In genomic region chr2L:20326317-20326716, dm6 we compare ENCODE assay signal across 1 fruit fly cellular context.
A peak's percentile ranks its signal among the peaks of the same experiment; 100 is the strongest.
TF ChIP-seq lines count a peak whose summit lies in the region.

No protein-coding gene starts in this region.

TF ChIP-seq in whole organism, embryonic, 481 proteins besides CTCF, POLR2A, EP300 and RAD21 (continued from another document and continues in another):
- TF ChIP-seq unpg (GFP tag; optimal IDR thresholded peaks at IDR 0.05; lab: Kevin White, UChicago) (peak; percentile 69), Neu2 (GFP tag; optimal IDR thresholded peaks at IDR 0.05; lab: Kevin White, UChicago; ENCODE audit: borderline replicate concordance) (no peak), croc (GFP tag; conservative IDR thresholded peaks at IDR 0.05; lab: Robert Waterston, UW) (peak; percentile 75), CG1233 (GFP tag; optimal IDR thresholded peaks at IDR 0.05; lab: Kevin White, UChicago) (peak; percentile 70), Hmx (GFP tag; optimal IDR thresholded peaks at IDR 0.05; lab: Kevin White, UChicago) (no peak), CG2116 (GFP tag; optimal IDR thresholded peaks at IDR 0.05; lab: Kevin White, UChicago) (peak; percentile 2), zfh1 (GFP tag; IDR thresholded peaks at IDR 0.05; lab: Robert Waterston, UW) (0 out of 3 replicates have a peak, but pooled peaks have one; percentile 22), wor (GFP tag; IDR thresholded peaks at IDR 0.05; lab: Robert Waterston, UW) (no peak), CG2129 (GFP tag; IDR thresholded peaks at IDR 0.05; lab: Robert Waterston, UW; ENCODE audit: partially characterized antibody) (no peak), unc-4 (GFP tag; IDR thresholded peaks at IDR 0.05; lab: Robert Waterston, UW; ENCODE audit: partially characterized antibody) (no peak), CG11093 (GFP tag; IDR thresholded peaks at IDR 0.05; lab: Robert Waterston, UW) (peak; percentile 85), CG5245 (GFP tag; optimal IDR thresholded peaks at IDR 0.05; lab: Kevin White, UChicago) (peak; percentile 80), ap (GFP tag; IDR thresholded peaks at IDR 0.05; lab: Robert Waterston, UW) (no peak), kay (GFP tag; optimal IDR thresholded peaks at IDR 0.05; lab: Kevin White, UChicago) (peak; percentile 74), pho (GFP tag; optimal IDR thresholded peaks at IDR 0.05; lab: Kevin White, UChicago) (no peak), CG1647 (GFP tag; optimal IDR thresholded peaks at IDR 0.05; lab: Kevin White, UChicago) (peak; percentile 75), CG14014 (GFP tag; IDR thresholded peaks at IDR 0.05; lab: Robert Waterston, UW) (peak; percentile 73), corto (GFP tag; optimal IDR thresholded peaks at IDR 0.05; lab: Kevin White, UChicago) (no peak), Lpt (GFP tag; optimal IDR thresholded peaks at IDR 0.05; lab: Kevin White, UChicago) (no peak), Opbp (GFP tag; IDR thresholded peaks at IDR 0.05; lab: Robert Waterston, UW; ENCODE audit: partially characterized antibody) (no peak), CG14710 (tag; optimal IDR thresholded peaks at IDR 0.05; lab: Kevin White, UChicago) (peak; percentile 77), lov (optimal IDR thresholded peaks at IDR 0.05; lab: Kevin White, UChicago) (no peak), lov (GFP tag; IDR thresholded peaks at IDR 0.05; lab: Robert Waterston, UW) (peak; percentile 88), CG16779 (GFP tag; IDR thresholded peaks at IDR 0.05; lab: Robert Waterston, UW) (peak; percentile 57; the same call in 1 of the 2 replicates), CG12071 (GFP tag; optimal IDR thresholded peaks at IDR 0.05; lab: Kevin White, UChicago) (peak; percentile 79), CG31441 (GFP tag; IDR thresholded peaks at IDR 0.05; lab: Robert Waterston, UW) (peak; percentile 81), CG43689 (GFP tag; IDR thresholded peaks at IDR 0.05; lab: Robert Waterston, UW) (0 out of 2 replicates have a peak, but pooled peaks have one; percentile 19), grau (tag; optimal IDR thresholded peaks at IDR 0.05; lab: Kevin White, UChicago) (peak; percentile 55), ssp (GFP tag; IDR thresholded peaks at IDR 0.05; lab: Robert Waterston, UW) (peak; percentile 41), CG9727 (GFP tag; optimal IDR thresholded peaks at IDR 0.05; lab: Kevin White, UChicago) (peak; percentile 82), ewg (GFP tag; optimal IDR thresholded peaks at IDR 0.05; lab: Kevin White, UChicago) (peak; percentile 45), GATAe (GFP tag; conservative IDR thresholded peaks at IDR 0.05; lab: Robert Waterston, UW) (peak; percentile 43; the same call in 1 of the 2 replicates), tll (GFP tag; optimal IDR thresholded peaks at IDR 0.05; lab: Kevin White, UChicago) (no peak), CG15269 (tag; optimal IDR thresholded peaks at IDR 0.05; lab: Kevin White, UChicago) (peak; percentile 46), HmgD (GFP tag; optimal IDR thresholded peaks at IDR 0.05; lab: Kevin White, UChicago) (no peak), az2 (GFP tag; optimal IDR thresholded peaks at IDR 0.05; lab: Kevin White, UChicago) (peak; percentile 67), run (tag; optimal IDR thresholded peaks at IDR 0.05; lab: Kevin White, UChicago) (no peak), CG2678 (tag; optimal IDR thresholded peaks at IDR 0.05; lab: Kevin White, UChicago) (peak; percentile 83), Dip3 (GFP tag; optimal IDR thresholded peaks at IDR 0.05; lab: Kevin White, UChicago) (no peak), Oaz (GFP tag; IDR thresholded peaks at IDR 0.05; lab: Robert Waterston, UW) (no peak), tx (GFP tag; optimal IDR thresholded peaks at IDR 0.05; lab: Kevin White, UChicago) (peak; percentile 9), Hsf (GFP tag; optimal IDR thresholded peaks at IDR 0.05; lab: Kevin White, UChicago) (peak; percentile 66), CG7357 (GFP tag; IDR thresholded peaks at IDR 0.05; lab: Robert Waterston, UW) (peak; percentile 77), Six4 (GFP tag; optimal IDR thresholded peaks at IDR 0.05; lab: Kevin White, UChicago) (peak; percentile 73), lab (GFP tag; optimal IDR thresholded peaks at IDR 0.05; lab: Kevin White, UChicago) (peak; percentile 85), CG16815 (GFP tag; optimal IDR thresholded peaks at IDR 0.05; lab: Kevin White, UChicago) (peak; percentile 57), Sry-β (GFP tag; optimal IDR thresholded peaks at IDR 0.05; lab: Kevin White, UChicago) (peak; percentile 22), Mad (GFP tag; optimal IDR thresholded peaks at IDR 0.05; lab: Kevin White, UChicago) (peak; percentile 35), usp (GFP tag; optimal IDR thresholded peaks at IDR 0.05; lab: Kevin White, UChicago) (no peak), CG1792 (GFP tag; optimal IDR thresholded peaks at IDR 0.05; lab: Kevin White, UChicago) (peak; percentile 79), CG13775 (GFP tag; optimal IDR thresholded peaks at IDR 0.05; lab: Kevin White, UChicago) (peak; percentile 19), Med (GFP tag; lab: Kevin White, UChicago) (peak; percentile 96), tap (tag; optimal IDR thresholded peaks at IDR 0.05; lab: Kevin White, UChicago) (peak; percentile 72), Fer3 (tag; optimal IDR thresholded peaks at IDR 0.05; lab: Kevin White, UChicago) (peak; percentile 65), chif (GFP tag; optimal IDR thresholded peaks at IDR 0.05; lab: Kevin White, UChicago) (peak; percentile 57 to 66), al (GFP tag; IDR thresholded peaks at IDR 0.05; lab: Robert Waterston, UW) (peak; percentile 39; the same call in 1 of the 2 replicates), peb (GFP tag; IDR thresholded peaks at IDR 0.05; lab: Robert Waterston, UW) (peak; percentile 77), CG9215 (GFP tag; IDR thresholded peaks at IDR 0.05; lab: Robert Waterston, UW) (peak; percentile 77), rib (GFP tag; IDR thresholded peaks at IDR 0.05; lab: Robert Waterston, UW) (no peak), CG18599 (GFP tag; optimal IDR thresholded peaks at IDR 0.05; lab: Kevin White, UChicago) (peak; percentile 83), gcm2 (GFP tag; optimal IDR thresholded peaks at IDR 0.05; lab: Kevin White, UChicago) (no peak), hb (GFP tag; IDR thresholded peaks at IDR 0.05; lab: Robert Waterston, UW; ENCODE audit: partially characterized antibody) (no peak), Gsc (GFP tag; IDR thresholded peaks at IDR 0.05; lab: Robert Waterston, UW) (peak; percentile 74), CG2712 (tag; optimal IDR thresholded peaks at IDR 0.05; lab: Kevin White, UChicago) (peak; percentile 89), ranshi (GFP tag; IDR thresholded peaks at IDR 0.05; lab: Robert Waterston, UW) (peak; percentile 69), Kr (GFP tag; optimal IDR thresholded peaks at IDR 0.05; lab: Kevin White, UChicago) (no peak), CG18619 (GFP tag; optimal IDR thresholded peaks at IDR 0.05; lab: Kevin White, UChicago) (peak; percentile 47), Dref (GFP tag; IDR thresholded peaks at IDR 0.05; lab: Robert Waterston, UW) (no peak), CG10209 (GFP tag; optimal IDR thresholded peaks at IDR 0.05; lab: Kevin White, UChicago) (peak; percentile 51), ind (GFP tag; optimal IDR thresholded peaks at IDR 0.05; lab: Kevin White, UChicago) (peak; percentile 86), Trl (optimal IDR thresholded peaks at IDR 0.05; lab: Kevin White, UChicago) (no peak), Trl (GFP tag; optimal IDR thresholded peaks at IDR 0.05; lab: Kevin White, UChicago) (peak; percentile 46), Ptx1 (GFP tag; IDR thresholded peaks at IDR 0.05; lab: Robert Waterston, UW) (peak; percentile 88), CG3726 (GFP tag; IDR thresholded peaks at IDR 0.05; lab: Robert Waterston, UW) (peak; percentile 77), lola (GFP tag; optimal IDR thresholded peaks at IDR 0.05; lab: Kevin White, UChicago) (peak in 1 of 3 experiments; percentile 58), CG6854 (GFP tag; optimal IDR thresholded peaks at IDR 0.05; lab: Kevin White, UChicago) (peak; percentile 2), CG2199 (GFP tag; IDR thresholded peaks at IDR 0.05; lab: Robert Waterston, UW) (peak; percentile 68), row (GFP tag; IDR thresholded peaks at IDR 0.05; lab: Robert Waterston, UW) (peak; percentile 80), CG33557 (GFP tag; optimal IDR thresholded peaks at IDR 0.05; lab: Kevin White, UChicago) (no peak), lbe (GFP tag; optimal IDR thresholded peaks at IDR 0.05; lab: Kevin White, UChicago) (no peak), CG7963 (GFP tag; IDR thresholded peaks at IDR 0.05; lab: Robert Waterston, UW; ENCODE audit: partially characterized antibody) (0 out of 3 replicates have a peak, but pooled peaks have one; percentile 18), CG1024 (GFP tag; IDR thresholded peaks at IDR 0.05; lab: Robert Waterston, UW) (peak; percentile 34; the same call in 1 of the 2 replicates), Usf (GFP tag; optimal IDR thresholded peaks at IDR 0.05; lab: Kevin White, UChicago) (peak; percentile 37), dan (GFP tag; IDR thresholded peaks at IDR 0.05; lab: Robert Waterston, UW) (peak; percentile 68; the same call in 1 of the 2 replicates), ERR (GFP tag; optimal IDR thresholded peaks at IDR 0.05; lab: Kevin White, UChicago) (peak; percentile 71), fru (optimal IDR thresholded peaks at IDR 0.05; lab: Kevin White, UChicago) (no peak), CG17612 (GFP tag; IDR thresholded peaks at IDR 0.05; lab: Robert Waterston, UW) (peak; percentile 29; the same call in 1 of the 2 replicates), CG17359 (tag; optimal IDR thresholded peaks at IDR 0.05; lab: Kevin White, UChicago) (peak; percentile 87), slou (GFP tag; optimal IDR thresholded peaks at IDR 0.05; lab: Kevin White, UChicago) (peak; percentile 40), Dip2 (GFP tag; IDR thresholded peaks at IDR 0.05; lab: Robert Waterston, UW) (no peak), her (GFP tag; optimal IDR thresholded peaks at IDR 0.05; lab: Kevin White, UChicago) (peak; percentile 20), CG12391 (tag; optimal IDR thresholded peaks at IDR 0.05; lab: Kevin White, UChicago) (peak; percentile 56), CG3407 (GFP tag; optimal IDR thresholded peaks at IDR 0.05; lab: Kevin White, UChicago) (peak; percentile 36), btn (GFP tag; optimal IDR thresholded peaks at IDR 0.05; lab: Kevin White, UChicago) (peak; percentile 72), Fer2 (tag; optimal IDR thresholded peaks at IDR 0.05; lab: Kevin White, UChicago) (no peak), pros (GFP tag; optimal IDR thresholded peaks at IDR 0.05; lab: Kevin White, UChicago) (peak; percentile 13), p53 (GFP tag; optimal IDR thresholded peaks at IDR 0.05; lab: Kevin White, UChicago) (no peak), CG13287 (GFP tag; IDR thresholded peaks at IDR 0.05; lab: Robert Waterston, UW; ENCODE audit: partially characterized antibody) (peak; percentile 12; the same call in 1 of the 2 replicates), CG32532 (GFP tag; IDR thresholded peaks at IDR 0.05; lab: Robert Waterston, UW) (peak; percentile 86), HLH4C (GFP tag; IDR thresholded peaks at IDR 0.05; lab: Robert Waterston, UW; ENCODE audit: partially characterized antibody) (no peak), ab (GFP tag; optimal IDR thresholded peaks at IDR 0.05; lab: Kevin White, UChicago) (no peak), CG32767 (GFP tag; IDR thresholded peaks at IDR 0.05; lab: Robert Waterston, UW) (peak; percentile 15; the same call in 1 of the 2 replicates), CG14667 (GFP tag; IDR thresholded peaks at IDR 0.05; lab: Robert Waterston, UW) (peak; percentile 79), CG6689 (GFP tag; IDR thresholded peaks at IDR 0.05; lab: Robert Waterston, UW) (peak; percentile 90), pzg (GFP tag; optimal IDR thresholded peaks at IDR 0.05; lab: Kevin White, UChicago) (no peak), gsb-n (tag; optimal IDR thresholded peaks at IDR 0.05; lab: Kevin White, UChicago) (peak; percentile 53), Rfx (GFP tag; IDR thresholded peaks at IDR 0.05; lab: Robert Waterston, UW) (peak; percentile 90), CoRest (tag; optimal IDR thresholded peaks at IDR 0.05; lab: Kevin White, UChicago) (peak; percentile 50), Nf-YC (tag; optimal IDR thresholded peaks at IDR 0.05; lab: Kevin White, UChicago) (no peak), CG8765 (GFP tag; IDR thresholded peaks at IDR 0.05; lab: Robert Waterston, UW) (peak; percentile 83), CG17829 (tag; optimal IDR thresholded peaks at IDR 0.05; lab: Kevin White, UChicago) (peak; percentile 81), H15 (GFP tag; IDR thresholded peaks at IDR 0.05; lab: Robert Waterston, UW) (peak; percentile 89), Xbp1 (GFP tag; optimal IDR thresholded peaks at IDR 0.05; lab: Kevin White, UChicago) (peak; percentile 50), Ravus (GFP tag; IDR thresholded peaks at IDR 0.05; lab: Robert Waterston, UW) (peak; percentile 56), gem (tag; optimal IDR thresholded peaks at IDR 0.05; lab: Kevin White, UChicago) (peak; percentile 75), klu (GFP tag; IDR thresholded peaks at IDR 0.05; lab: Robert Waterston, UW) (0 out of 2 replicates have a peak, but pooled peaks have one; percentile 27), sug (tag; optimal IDR thresholded peaks at IDR 0.05; lab: Kevin White, UChicago) (no peak), sisA (GFP tag; IDR thresholded peaks at IDR 0.05; lab: Robert Waterston, UW) (peak; percentile 81), BtbVII (GFP tag; optimal IDR thresholded peaks at IDR 0.05; lab: Kevin White, UChicago) (peak; percentile 55), zen2 (GFP tag; IDR thresholded peaks at IDR 0.05; lab: Robert Waterston, UW; ENCODE audit: partially characterized antibody) (no peak), CG8944 (GFP tag; optimal IDR thresholded peaks at IDR 0.05; lab: Kevin White, UChicago) (peak; percentile 56), mld (GFP tag; IDR thresholded peaks at IDR 0.05; lab: Robert Waterston, UW; ENCODE audit: partially characterized antibody) (no peak), tin (GFP tag; optimal IDR thresholded peaks at IDR 0.05; lab: Kevin White, UChicago) (peak; percentile 61), Hmr (GFP tag; optimal IDR thresholded peaks at IDR 0.05; lab: Kevin White, UChicago) (peak; percentile 47), NC2α (GFP tag; optimal IDR thresholded peaks at IDR 0.05; lab: Kevin White, UChicago) (peak; percentile 28), sd (tag; optimal IDR thresholded peaks at IDR 0.05; lab: Kevin White, UChicago) (no peak), HmgZ (tag; optimal IDR thresholded peaks at IDR 0.05; lab: Kevin White, UChicago) (peak; percentile 28), CG15514 (GFP tag; optimal IDR thresholded peaks at IDR 0.05; lab: Kevin White, UChicago) (peak; percentile 67), cg (GFP tag; optimal IDR thresholded peaks at IDR 0.05; lab: Kevin White, UChicago) (no peak), CG3838 (GFP tag; optimal IDR thresholded peaks at IDR 0.05; lab: Kevin White, UChicago) (no peak), onecut (GFP tag; IDR thresholded peaks at IDR 0.05; lab: Robert Waterston, UW) (0 out of 2 replicates have a peak, but pooled peaks have one; percentile 6)
